Worm (Caenorhabditis elegans) whole organism, early embryonic: ENCODE results near the gene lgc-27.

ENCODE experiments used
- ama-1 ChIP-seq: fragments of 150-350 bp; optimal IDR thresholded peaks from 2 replicates; lab custom pipeline; 2014
- hmbx-1 ChIP-seq: sonication (generic microtip); optimal IDR thresholded peaks from 2 replicates; lab custom pipeline; 2016; ENCODE audit warnings: mild to moderate bottlenecking, missing genetic modification characterization, missing compliant biosample characterization
- hnd-1 ChIP-seq: sonication (generic microtip); optimal IDR thresholded peaks from 2 replicates; lab custom pipeline; 2016; ENCODE audit warnings: missing genetic modification characterization, missing compliant biosample characterization
- pes-1 ChIP-seq: fragments of 200-800 bp; sonication (Bioruptor generic); IDR thresholded peaks from 2 replicates; pipeline ENCODE4 v1.3.6; 2022; ENCODE audit warnings: missing genetic modification reagents, missing genetic modification characterization, missing compliant biosample characterization
- tbx-37 ChIP-seq: fragments of 200-800 bp; sonication (Bioruptor generic); conservative IDR thresholded peaks from 2 replicates; pipeline ENCODE4 v1.3.6; 2022; ENCODE audit warnings: missing genetic modification reagents, missing genetic modification characterization, missing compliant biosample characterization

- TF ChIP-seq ama-1 (lab: Kevin White, UChicago) (no peak), pes-1 (GFP tag; lab: Robert Waterston, UW) (no peak), tbx-37 (GFP tag; lab: Robert Waterston, UW) (no peak), hnd-1 (no peak), hmbx-1 (tag; lab: Kevin White, UChicago) (no peak)
These were observed 22.3 kb upstream of the lgc-27 start, which contains the start of gene F35D11.1 for ce11 chrII:4626606-4627005.
